Fruit fly (Drosophila melanogaster) whole organism: ENCODE measurements around the gene CG42594.
A peak's percentile ranks its signal among the peaks of the same experiment; 100 is the strongest.

Source experiments
- CG8478 ChIP-seq: fragments of >200 bp; optimal IDR thresholded peaks from 2 replicates; lab custom pipeline; 2018; ENCODE audit warnings: inconsistent platforms
- Dll ChIP-seq: fragments of >200 bp; optimal IDR thresholded peaks from 2 replicates; lab custom pipeline; 2017
- EcR ChIP-seq, 2 experiments: fragments of >200 bp; optimal IDR thresholded peaks; 2 replicates each; lab custom pipeline; 2017; ENCODE audit warnings: missing biosample characterization in 2 of 2, missing genetic modification characterization in 2 of 2, missing genetic modification reagents in 2 of 2
- pan ChIP-seq: fragments of >200 bp; optimal IDR thresholded peaks from 2 replicates; lab custom pipeline; 2017
- psq ChIP-seq: fragments of >200 bp; optimal IDR thresholded peaks from 2 replicates; lab custom pipeline; 2017
- usp ChIP-seq: fragments of >200 bp; optimal IDR thresholded peaks from 2 replicates; lab custom pipeline; 2017; ENCODE audit warnings: missing biosample characterization, missing genetic modification characterization, mixed read lengths

The CG42594 gene

DNA sequence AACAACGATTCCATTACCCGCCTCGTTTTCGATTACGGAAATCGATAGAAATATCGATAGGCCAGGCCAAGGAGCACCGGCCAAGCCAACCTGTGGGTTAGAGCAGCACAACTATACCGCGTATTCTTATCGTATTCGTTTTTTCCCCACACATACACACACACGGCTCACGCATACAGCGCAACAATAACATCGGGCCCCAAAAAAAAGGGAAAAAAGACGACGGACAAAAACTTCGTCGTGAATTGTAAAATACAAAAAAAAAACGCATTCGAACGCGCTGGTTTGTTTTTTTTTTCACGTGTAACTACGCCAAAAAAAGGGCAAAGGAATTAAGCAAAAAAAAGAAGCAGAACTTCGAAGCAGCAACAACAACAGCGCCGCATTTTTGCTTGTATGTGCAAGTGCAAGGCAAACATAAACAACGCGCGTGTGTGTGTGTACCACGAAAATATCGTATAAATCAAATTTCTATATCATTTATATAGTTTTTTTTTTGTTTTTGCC is 68.3 kb downstream of the CG42594 start, which contains the start of gene CG32772:
TSS of gene CG32772 (plus strand) at position 177 of the 507 bp plus-strand sequence.
- TF ChIP-seq usp (GFP tag; lab: Kevin White, UChicago) (no peak), EcR (GFP tag; optimal IDR thresholded peaks at IDR 0.05; lab: Kevin White, UChicago) (no peak), Dll (lab: Kevin White, UChicago) (no peak), pan (lab: Kevin White, UChicago) (no peak), CG8478 (peak; percentile 58), psq (no peak)

DNA sequence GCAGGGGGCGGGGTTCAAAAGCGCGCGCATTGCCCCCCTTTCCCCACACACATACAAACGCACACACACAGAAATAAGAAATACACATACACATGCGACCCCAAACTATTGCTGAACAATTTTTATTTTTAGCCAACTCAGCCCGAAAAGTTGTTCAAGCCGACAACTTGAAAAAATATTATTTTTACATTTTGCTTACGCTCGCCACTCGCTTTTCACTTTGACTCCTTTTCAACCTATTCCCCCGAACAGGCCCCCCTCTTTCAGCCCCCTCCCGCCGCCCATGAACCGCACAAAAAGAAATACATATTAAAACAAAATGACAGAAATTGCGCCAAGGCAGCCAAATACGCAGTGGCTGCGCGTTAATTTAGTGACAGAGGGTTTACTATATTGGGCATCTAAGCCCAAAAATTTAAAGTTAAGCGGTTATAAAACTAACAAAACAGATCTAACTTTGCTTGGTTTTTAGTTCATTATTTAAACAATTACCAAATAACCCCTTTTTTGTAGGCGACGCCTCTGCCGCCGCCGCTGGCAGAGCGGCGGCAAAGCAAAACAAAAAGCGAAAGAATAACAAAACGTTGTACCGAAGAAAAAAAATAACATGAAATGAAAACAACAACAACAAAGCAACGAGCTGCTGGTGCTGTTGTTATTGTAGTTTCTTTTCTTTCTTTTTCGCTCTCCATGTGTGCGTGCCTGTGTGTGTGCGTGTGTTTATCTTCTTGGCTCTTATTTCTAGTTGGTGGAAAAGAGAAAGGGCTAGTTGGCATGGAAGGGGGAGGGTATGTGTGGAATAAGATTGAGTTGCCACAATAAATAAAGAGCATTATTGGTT is 69.5 kb downstream of the CG42594 start:
- TF ChIP-seq Dll (lab: Kevin White, UChicago) (no peak), EcR (GFP tag; optimal IDR thresholded peaks at IDR 0.05; lab: Kevin White, UChicago) (no peak), pan (lab: Kevin White, UChicago) (no peak), CG8478 (no peak), psq (no peak), usp (GFP tag; lab: Kevin White, UChicago) (no peak)

dm6 chrX:4911060-4911459 is 70.4 kb downstream of the CG42594 start:
- TF ChIP-seq EcR (GFP tag; optimal IDR thresholded peaks at IDR 0.05; lab: Kevin White, UChicago) (no peak), psq (no peak)

DNA sequence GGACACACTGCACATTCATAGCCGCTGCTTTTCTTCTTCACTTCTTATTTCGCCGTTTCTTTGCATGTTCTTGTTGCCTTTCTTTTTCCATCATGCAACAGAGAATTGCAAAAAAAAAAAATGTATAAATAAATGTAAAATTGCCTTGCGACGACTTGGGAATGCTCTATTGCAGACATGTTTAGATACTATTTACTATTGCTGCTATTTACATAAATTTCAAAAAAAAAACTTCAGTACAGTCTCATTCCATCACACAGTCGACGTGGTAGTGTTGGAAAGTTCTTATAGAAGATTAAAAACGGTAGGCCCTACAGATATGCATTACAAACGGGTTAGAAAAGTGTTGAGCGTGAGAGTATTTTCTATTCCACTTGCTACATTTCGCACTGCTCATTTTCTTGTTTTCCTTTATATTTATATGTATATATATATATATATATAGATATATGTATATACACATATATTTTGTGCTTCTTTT is 71.2 kb downstream of the CG42594 start:
- no peak for TF ChIP-seq psq
- TF ChIP-seq pan (lab: Kevin White, UChicago) = no peak
- no peak for TF ChIP-seq CG8478
- no peak for TF ChIP-seq Dll (lab: Kevin White, UChicago)
- no peak for TF ChIP-seq EcR (GFP tag; optimal IDR thresholded peaks at IDR 0.05; lab: Kevin White, UChicago)
- no peak for TF ChIP-seq usp (GFP tag; lab: Kevin White, UChicago)

dm6 chrX:4912370-4912769 is 71.7 kb downstream of the CG42594 start:
- TF ChIP-seq CG8478 (no peak), usp (GFP tag; lab: Kevin White, UChicago) (no peak), EcR (GFP tag; optimal IDR thresholded peaks at IDR 0.05; lab: Kevin White, UChicago) (no peak), Dll (lab: Kevin White, UChicago) (no peak), psq (no peak), pan (lab: Kevin White, UChicago) (no peak)

dm6 chrX:4918228-4919022 is 77.8 kb downstream of the CG42594 start, which contains the start of the genes CG4041 and Hgsnat:
TSS of gene CG4041 (minus strand) at chrX:4918447.
TSS of gene Hgsnat (plus strand) at chrX:4918730.
- TF ChIP-seq usp (GFP tag; lab: Kevin White, UChicago) (no peak), CG8478 (no peak), psq (no peak), EcR (GFP tag; optimal IDR thresholded peaks at IDR 0.05; lab: Kevin White, UChicago) (no peak), pan (lab: Kevin White, UChicago) (no peak), Dll (lab: Kevin White, UChicago) (no peak)

- TF ChIP-seq Dll (lab: Kevin White, UChicago) (no peak), usp (GFP tag; lab: Kevin White, UChicago) (no peak), pan (lab: Kevin White, UChicago) (no peak), psq (no peak), EcR (GFP tag; optimal IDR thresholded peaks at IDR 0.05; lab: Kevin White, UChicago) (no peak), CG8478 (no peak)
Measured at dm6 chrX:4919040-4919881, 78.6 kb downstream of the CG42594 start.

DNA sequence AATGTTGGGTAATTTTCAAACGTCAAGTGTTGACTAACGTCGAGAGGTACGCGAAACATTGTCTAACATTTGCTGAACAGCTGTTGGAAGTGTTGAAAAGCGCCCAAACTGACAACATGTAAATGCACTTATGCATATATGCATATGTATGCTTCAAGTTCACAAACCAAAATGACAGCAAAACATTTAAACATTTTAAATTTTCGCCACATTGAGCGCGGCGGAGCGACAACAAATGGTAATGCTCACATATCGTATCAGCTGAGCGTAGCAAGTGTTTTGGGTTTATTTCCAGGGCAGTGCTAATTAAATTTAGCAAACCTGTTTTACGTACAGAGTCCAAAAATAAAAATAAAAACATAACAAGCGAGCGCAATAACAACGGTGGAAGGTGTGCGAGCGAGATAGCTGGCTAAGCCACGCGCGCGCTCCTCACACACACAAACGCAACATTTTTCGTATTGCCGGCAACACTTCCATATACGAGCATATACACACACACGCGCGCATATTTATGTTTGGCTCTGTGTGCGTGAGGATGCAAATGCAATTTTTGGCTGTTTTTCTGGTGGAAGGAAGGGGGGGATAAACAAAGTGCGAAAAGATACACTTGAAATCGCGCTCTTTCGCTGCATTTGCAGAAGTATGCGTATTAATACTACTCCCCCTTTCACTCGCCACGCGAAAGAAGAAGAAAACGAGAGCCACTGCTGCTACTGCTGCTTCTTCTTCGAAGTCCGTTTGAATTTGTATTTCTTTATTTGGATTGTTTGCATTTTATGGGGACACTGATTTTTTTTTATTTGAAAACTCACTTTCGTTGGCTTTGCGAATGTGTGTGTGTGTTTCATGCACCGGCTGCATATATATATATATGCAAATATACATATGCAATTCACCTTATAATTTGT is 89.7 kb downstream of the CG42594 start:
- TF ChIP-seq pan (lab: Kevin White, UChicago) (no peak), CG8478 (peak; percentile 53)

DNA sequence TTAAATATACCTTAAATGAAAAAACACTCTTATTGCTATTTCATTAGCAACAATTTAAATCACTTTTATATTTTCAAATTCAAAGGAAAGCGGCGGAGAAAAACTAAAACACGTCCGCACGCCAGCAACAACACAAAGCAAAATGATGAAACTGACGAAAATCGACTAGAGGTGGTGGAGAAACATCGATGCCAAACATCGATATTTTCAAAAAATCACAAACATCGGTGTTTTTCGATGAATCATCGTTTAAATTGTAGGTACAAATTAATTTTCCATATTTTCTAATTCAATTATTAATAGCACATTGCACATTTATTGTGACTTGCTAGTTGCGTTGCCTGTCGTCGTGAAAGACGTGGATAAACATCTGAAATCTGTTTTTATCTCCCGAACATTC is 90.4 kb downstream of the CG42594 start:
- TF ChIP-seq usp (GFP tag; lab: Kevin White, UChicago) = no peak
- TF ChIP-seq CG8478 = no peak
- no peak for TF ChIP-seq Dll (lab: Kevin White, UChicago)

DNA sequence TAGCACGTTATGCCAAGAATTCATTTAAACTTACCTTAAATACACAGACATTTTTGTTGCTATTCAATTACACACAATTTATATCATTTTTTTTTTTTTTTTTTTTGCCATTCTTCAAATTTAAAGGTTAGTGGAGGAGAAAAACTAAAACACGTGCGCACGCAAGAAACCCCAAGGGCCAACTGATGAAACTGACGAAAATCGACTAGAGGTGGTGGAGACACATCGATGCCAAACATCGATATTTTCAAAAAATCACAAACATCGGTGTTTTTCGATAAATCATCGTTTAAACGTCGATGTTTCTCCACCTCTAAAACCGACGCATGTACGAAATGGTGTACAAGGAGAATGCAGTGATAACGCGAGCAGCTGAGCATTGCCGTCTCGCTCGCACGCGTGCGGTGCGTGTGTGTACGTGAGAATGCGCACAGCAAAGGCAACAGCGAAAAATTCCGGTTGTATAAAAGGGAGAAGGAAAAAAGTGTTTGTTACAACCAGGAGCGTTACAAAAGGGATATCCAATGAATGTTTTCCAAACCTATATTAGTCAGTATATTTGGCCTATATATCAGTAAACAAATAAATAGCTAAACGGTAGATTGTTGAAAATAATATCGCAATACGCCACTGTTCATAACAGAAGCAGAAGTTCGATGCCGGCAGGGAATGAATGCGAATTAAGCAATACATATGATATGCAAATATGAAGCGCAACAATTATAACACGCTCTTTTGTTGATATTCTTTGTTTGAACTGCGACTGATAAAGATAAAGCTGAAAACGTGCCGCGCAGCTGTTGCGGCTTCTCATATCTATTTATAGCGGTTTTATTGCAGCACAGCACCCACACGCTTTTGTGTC is 95.6 kb downstream of the CG42594 start:
- TF ChIP-seq CG8478 = no peak
- TF ChIP-seq psq = peak; percentile 64
